Fruit fly (Drosophila melanogaster) whole organism, embryonic: Measurements from ENCODE around the gene Galphai.

Source experiments
- Blimp-1 ChIP-seq: fragments of 200-800 bp; sonication (Bioruptor generic); optimal IDR thresholded peaks from 3 replicates; lab custom pipeline; 2018; ENCODE audit warnings: missing biosample characterization, missing genetic modification characterization, mild to moderate bottlenecking, moderate library complexity, missing genetic modification reagents
- CG1024 ChIP-seq: fragments of 200-800 bp; sonication (Bioruptor generic); IDR thresholded peaks from 2 replicates; pipeline ENCODE4 v1.3.6; 2022; ENCODE audit warnings: missing biosample characterization, missing genetic modification characterization
- CG10267 ChIP-seq: fragments of 200-800 bp; sonication (Bioruptor generic); optimal IDR thresholded peaks from 2 replicates; lab custom pipeline; 2018; ENCODE audit warnings: missing biosample characterization, mild to moderate bottlenecking, missing genetic modification characterization, moderate library complexity
- CG10321 ChIP-seq: fragments of 200-800 bp; sonication (Bioruptor generic); IDR thresholded peaks from 2 replicates; pipeline ENCODE4 v1.3.6; 2022; ENCODE audit warnings: missing biosample characterization, missing genetic modification characterization
- CG10431 ChIP-seq: fragments of 200-800 bp; sonication (Bioruptor generic); optimal IDR thresholded peaks from 3 replicates; lab custom pipeline; 2018; ENCODE audit warnings: missing biosample characterization, mild to moderate bottlenecking, missing genetic modification characterization
- CG11093 ChIP-seq: fragments of 200-800 bp; sonication (Bioruptor generic); IDR thresholded peaks from 3 replicates; pipeline ENCODE4 v1.3.6; 2022; ENCODE audit warnings: missing biosample characterization, missing genetic modification characterization
- CG13424 ChIP-seq: fragments of 200-800 bp; sonication (Bioruptor generic); optimal IDR thresholded peaks from 2 replicates; lab custom pipeline; 2019; ENCODE audit warnings: missing biosample characterization, mild to moderate bottlenecking, missing genetic modification characterization, moderate library complexity
- CG14710 ChIP-seq: fragments of 200-800 bp; sonication (Bioruptor generic); optimal IDR thresholded peaks from 3 replicates; lab custom pipeline; 2019; ENCODE audit warnings: missing biosample characterization, mild to moderate bottlenecking, missing genetic modification characterization, moderate library complexity
- CG17829 ChIP-seq: fragments of 200-800 bp; optimal IDR thresholded peaks from 2 replicates; lab custom pipeline; 2019; ENCODE audit warnings: missing biosample characterization, mild to moderate bottlenecking, missing genetic modification characterization, moderate library complexity
- CG2712 ChIP-seq: fragments of 200-800 bp; optimal IDR thresholded peaks from 3 replicates; lab custom pipeline; 2019; ENCODE audit warnings: missing biosample characterization, mild to moderate bottlenecking, missing genetic modification characterization, moderate library complexity
- CG5245 ChIP-seq: fragments of 200-800 bp; sonication (Bioruptor generic); optimal IDR thresholded peaks from 3 replicates; lab custom pipeline; 2016; ENCODE audit warnings: missing biosample characterization, missing genetic modification characterization
- CG8281 ChIP-seq: fragments of 200-800 bp; sonication (Bioruptor generic); optimal IDR thresholded peaks from 2 replicates; lab custom pipeline; 2018; ENCODE audit warnings: missing biosample characterization, mild to moderate bottlenecking, missing genetic modification characterization, moderate library complexity
- CG9437 ChIP-seq: fragments of 200-800 bp; sonication (Bioruptor generic); optimal IDR thresholded peaks from 2 replicates; lab custom pipeline; 2018; ENCODE audit warnings: missing biosample characterization, mild to moderate bottlenecking, missing genetic modification characterization
- CTCF ChIP-seq: fragments of 200-800 bp; sonication (Bioruptor generic); optimal IDR thresholded peaks from 2 replicates; lab custom pipeline; 2017; ENCODE audit warnings: missing biosample characterization, mild to moderate bottlenecking, missing genetic modification characterization, moderate library complexity
- D19A ChIP-seq: fragments of 200-800 bp; optimal IDR thresholded peaks from 3 replicates; lab custom pipeline; 2019; ENCODE audit warnings: missing biosample characterization, mild to moderate bottlenecking, missing genetic modification characterization, moderate library complexity
- Deaf1 ChIP-seq: fragments of 200-800 bp; optimal IDR thresholded peaks from 3 replicates; lab custom pipeline; 2019; ENCODE audit warnings: missing biosample characterization, mild to moderate bottlenecking, missing genetic modification characterization, moderate library complexity
- Dip3 ChIP-seq: fragments of 200-800 bp; sonication (Bioruptor generic); optimal IDR thresholded peaks from 3 replicates; lab custom pipeline; 2016; ENCODE audit warnings: missing biosample characterization, missing genetic modification characterization
- Dp ChIP-seq: fragments of 200-800 bp; sonication (Bioruptor generic); optimal IDR thresholded peaks from 2 replicates; lab custom pipeline; 2018; ENCODE audit warnings: missing biosample characterization, mild to moderate bottlenecking, missing genetic modification characterization, moderate library complexity
- E2f1 ChIP-seq: fragments of 200-800 bp; sonication (Bioruptor generic); IDR thresholded peaks from 2 replicates; pipeline ENCODE4 v1.3.6; 2022; ENCODE audit warnings: missing biosample characterization, missing genetic modification characterization
- HLH4C ChIP-seq: fragments of 200-800 bp; sonication (Bioruptor generic); IDR thresholded peaks from 3 replicates; pipeline ENCODE4 v1.3.6; 2022; ENCODE audit warnings: missing biosample characterization, missing genetic modification characterization; ENCODE audit not compliant: partially characterized antibody
- HLHmδ ChIP-seq: fragments of 200-800 bp; sonication (Bioruptor generic); optimal IDR thresholded peaks from 2 replicates; lab custom pipeline; 2018; ENCODE audit warnings: missing biosample characterization, mild to moderate bottlenecking, missing genetic modification characterization, moderate library complexity
- Hey ChIP-seq: fragments of 200-800 bp; sonication (Bioruptor generic); optimal IDR thresholded peaks from 3 replicates; lab custom pipeline; 2018; ENCODE audit warnings: missing biosample characterization, mild to moderate bottlenecking, missing genetic modification characterization
- Hr51 ChIP-seq, 2 experiments: fragments of 200-800 bp; sonication (Bioruptor generic); optimal IDR thresholded peaks; 2 replicates in 1 of 2; 3 replicates in 1 of 2; lab custom pipeline; 2016 to 2018; ENCODE audit warnings: missing biosample characterization in 2 of 2, missing genetic modification characterization in 2 of 2, mild to moderate bottlenecking in 1 of 2, moderate library complexity in 1 of 2
- Kr ChIP-seq: fragments of 200-800 bp; sonication (Bioruptor generic); optimal IDR thresholded peaks from 2 replicates; lab custom pipeline; 2017; ENCODE audit warnings: missing biosample characterization, mild to moderate bottlenecking, missing genetic modification characterization
- NK7.1 ChIP-seq: fragments of 200-800 bp; sonication (Bioruptor generic); optimal IDR thresholded peaks from 3 replicates; lab custom pipeline; 2016; ENCODE audit warnings: missing biosample characterization, missing genetic modification characterization
- Oli ChIP-seq: fragments of 200-800 bp; sonication (Bioruptor generic); optimal IDR thresholded peaks from 2 replicates; lab custom pipeline; 2018; ENCODE audit warnings: missing biosample characterization, mild to moderate bottlenecking, missing genetic modification characterization, moderate library complexity
- Rx ChIP-seq: fragments of 200-800 bp; sonication (Bioruptor generic); IDR thresholded peaks from 2 replicates; pipeline ENCODE4 v1.3.6; 2022; ENCODE audit warnings: missing biosample characterization, missing genetic modification characterization
- Sox102F ChIP-seq: fragments of 200-800 bp; sonication (Bioruptor generic); optimal IDR thresholded peaks from 2 replicates; lab custom pipeline; 2018; ENCODE audit warnings: missing biosample characterization, mild to moderate bottlenecking, missing genetic modification characterization, moderate library complexity
- Sry-δ ChIP-seq: fragments of 200-800 bp; sonication (Bioruptor generic); optimal IDR thresholded peaks from 2 replicates; lab custom pipeline; 2016; ENCODE audit warnings: missing biosample characterization, missing genetic modification characterization
- TFAM ChIP-seq: fragments of 200-800 bp; sonication (Bioruptor generic); optimal IDR thresholded peaks from 2 replicates; lab custom pipeline; 2017; ENCODE audit warnings: missing biosample characterization, missing genetic modification characterization, inconsistent platforms
- Tbp ChIP-seq: fragments of >200 bp; optimal IDR thresholded peaks from 2 replicates; lab custom pipeline; 2018; ENCODE audit warnings: missing biosample characterization, missing genetic modification characterization
- YL-1 ChIP-seq: fragments of 200-800 bp; sonication (Bioruptor generic); optimal IDR thresholded peaks from 3 replicates; lab custom pipeline; 2017; ENCODE audit warnings: missing biosample characterization, mild to moderate bottlenecking, missing genetic modification characterization
- cato ChIP-seq: fragments of 200-800 bp; sonication (Bioruptor generic); optimal IDR thresholded peaks from 2 replicates; lab custom pipeline; 2016; ENCODE audit warnings: missing biosample characterization, missing genetic modification characterization, borderline replicate concordance
- crc ChIP-seq: fragments of 200-800 bp; sonication (Bioruptor generic); optimal IDR thresholded peaks from 2 replicates; lab custom pipeline; 2016; ENCODE audit warnings: missing biosample characterization, missing genetic modification characterization
- crol ChIP-seq: fragments of 200-800 bp; sonication (Bioruptor generic); IDR thresholded peaks from 2 replicates; pipeline ENCODE4 v1.3.6; 2022; ENCODE audit warnings: missing biosample characterization, missing genetic modification characterization
- cwo ChIP-seq: fragments of 200-800 bp; sonication (Bioruptor generic); optimal IDR thresholded peaks from 3 replicates; lab custom pipeline; 2017; ENCODE audit warnings: missing biosample characterization, missing genetic modification characterization, mild to moderate bottlenecking, moderate library complexity, missing genetic modification reagents
- dati ChIP-seq: fragments of 200-800 bp; sonication (Bioruptor generic); IDR thresholded peaks from 2 replicates; pipeline ENCODE4 v1.3.6; 2022; ENCODE audit warnings: missing biosample characterization, missing genetic modification characterization
- fd102C ChIP-seq: fragments of 200-800 bp; sonication (Bioruptor generic); optimal IDR thresholded peaks from 2 replicates; lab custom pipeline; 2018; ENCODE audit warnings: missing biosample characterization, mild to moderate bottlenecking, missing genetic modification characterization, moderate library complexity
- h ChIP-seq: fragments of >200 bp; optimal IDR thresholded peaks from 2 replicates; lab custom pipeline; 2017
- her ChIP-seq: fragments of 200-800 bp; sonication (Bioruptor generic); optimal IDR thresholded peaks from 2 replicates; lab custom pipeline; 2016; ENCODE audit warnings: missing biosample characterization, missing genetic modification characterization
- insv ChIP-seq, 2 experiments: fragments of 200-800 bp; sonication (Bioruptor generic); optimal IDR thresholded peaks; 3 replicates each; lab custom pipeline; 2016 to 2018; ENCODE audit warnings: missing biosample characterization in 2 of 2, missing genetic modification characterization in 2 of 2
- knrl ChIP-seq: fragments of 200-800 bp; sonication (Bioruptor generic); IDR thresholded peaks from 3 replicates; pipeline ENCODE4 v1.3.6; 2022; ENCODE audit warnings: missing biosample characterization, missing genetic modification characterization; ENCODE audit not compliant: partially characterized antibody
- lov ChIP-seq, 2 experiments: fragments of 200-800 bp in 1 of 2; fragments of >200 bp in 1 of 2; sonication (Bioruptor generic) in 1 of 2; IDR thresholded peaks in 1 of 2; optimal IDR thresholded peaks in 1 of 2; 2 replicates in 1 of 2; 3 replicates in 1 of 2; pipeline versions ENCODE4 v1.3.6 to Lab custom; 2017 to 2022; ENCODE audit warnings: missing biosample characterization in 1 of 2, missing genetic modification characterization in 1 of 2
- mirr ChIP-seq: fragments of 200-800 bp; sonication (Bioruptor generic); optimal IDR thresholded peaks from 3 replicates; lab custom pipeline; 2018; ENCODE audit warnings: missing biosample characterization, mild to moderate bottlenecking, missing genetic modification characterization
- sd ChIP-seq: fragments of 200-800 bp; sonication (Bioruptor generic); optimal IDR thresholded peaks from 3 replicates; lab custom pipeline; 2018; ENCODE audit warnings: missing biosample characterization, mild to moderate bottlenecking, missing genetic modification characterization, moderate library complexity
- sisA ChIP-seq: fragments of 200-800 bp; sonication (Bioruptor generic); IDR thresholded peaks from 2 replicates; pipeline ENCODE4 v1.3.6; 2022; ENCODE audit warnings: missing biosample characterization, missing genetic modification characterization
- stwl ChIP-seq: fragments of 200-800 bp; sonication (Bioruptor generic); optimal IDR thresholded peaks from 3 replicates; lab custom pipeline; 2018; ENCODE audit warnings: missing biosample characterization, mild to moderate bottlenecking, missing genetic modification characterization, moderate library complexity
- unpg ChIP-seq: fragments of 200-800 bp; sonication (Bioruptor generic); optimal IDR thresholded peaks from 3 replicates; lab custom pipeline; 2018; ENCODE audit warnings: missing biosample characterization, mild to moderate bottlenecking, missing genetic modification characterization, moderate library complexity
- yki ChIP-seq: fragments of >200 bp; optimal IDR thresholded peaks from 3 replicates; lab custom pipeline; 2018

Galphai gene

dm6 chr3L:6963792-6964487 lies 15.9 kb downstream of the Galphai start (continued):
- peak; percentile 80 for TF ChIP-seq Dip3 (GFP tag; lab: Kevin White, UChicago)
- peak; percentile 82 for TF ChIP-seq Blimp-1 (GFP tag; lab: Kevin White, UChicago)
- no peak for TF ChIP-seq Deaf1 (tag; lab: Kevin White, UChicago)
- TF ChIP-seq HLHmδ = no peak
- peak; percentile 82 for TF ChIP-seq CG17829 (tag; lab: Kevin White, UChicago)
- no peak for TF ChIP-seq knrl (GFP tag; lab: Robert Waterston, UW)
- TF ChIP-seq Oli = peak; percentile 84
- peak; percentile 74 for TF ChIP-seq E2f1 (GFP tag; lab: Robert Waterston, UW)
- TF ChIP-seq Tbp (GFP tag; lab: Kevin White, UChicago) = no peak
- peak; percentile 82 for TF ChIP-seq Sox102F (GFP tag; lab: Kevin White, UChicago)
- peak; percentile 2 for TF ChIP-seq YL-1
- no peak for TF ChIP-seq Rx (GFP tag; lab: Robert Waterston, UW)
- TF ChIP-seq unpg (GFP tag; lab: Kevin White, UChicago) = peak; percentile 91
- TF ChIP-seq CG9437 (GFP tag; lab: Kevin White, UChicago) = peak; percentile 79
- TF ChIP-seq her (GFP tag; lab: Kevin White, UChicago) = peak; percentile 67
- TF ChIP-seq CTCF (GFP tag; lab: Kevin White, UChicago) = no peak
- TF ChIP-seq CG5245 (GFP tag; lab: Kevin White, UChicago) = peak; percentile 64
- TF ChIP-seq mirr (GFP tag; lab: Kevin White, UChicago) = peak; percentile 16
- peak; percentile 64 for TF ChIP-seq cwo (GFP tag; lab: Kevin White, UChicago)
- TF ChIP-seq cato (GFP tag; lab: Kevin White, UChicago) = peak; percentile 66
- TF ChIP-seq Kr (GFP tag; lab: Kevin White, UChicago) = no peak
- TF ChIP-seq HLH4C (GFP tag; lab: Robert Waterston, UW) = no peak
- TF ChIP-seq NK7.1 (GFP tag; lab: Kevin White, UChicago) = peak; percentile 48
- TF ChIP-seq CG10321 (GFP tag; lab: Robert Waterston, UW) = no peak; the same call in 1 of the 2 replicates
- no peak for TF ChIP-seq fd102C (GFP tag; lab: Kevin White, UChicago)
- TF ChIP-seq CG11093 (GFP tag; lab: Robert Waterston, UW) = 0 out of 3 replicates have a peak, but pooled peaks have one; percentile 53
- TF ChIP-seq sisA (GFP tag; lab: Robert Waterston, UW) = peak; percentile 72
- no peak for TF ChIP-seq Hey (tag; lab: Kevin White, UChicago)
- TF ChIP-seq crc (GFP tag; lab: Kevin White, UChicago) = peak; percentile 75
- TF ChIP-seq CG10431 (GFP tag; lab: Kevin White, UChicago) = no peak
- TF ChIP-seq crol (GFP tag; lab: Robert Waterston, UW) = peak; percentile 88
- peak; percentile 52 to 87 for TF ChIP-seq Hr51 (GFP tag; optimal IDR thresholded peaks at IDR 0.05; lab: Kevin White, UChicago)
- peak; percentile 81 for TF ChIP-seq D19A
- TF ChIP-seq insv (GFP tag; optimal IDR thresholded peaks at IDR 0.05; lab: Kevin White, UChicago) = no peak
- TF ChIP-seq Sry-δ (GFP tag; lab: Kevin White, UChicago) = peak; percentile 32
- peak; percentile 83 for TF ChIP-seq CG13424 (tag; lab: Kevin White, UChicago)
- peak; percentile 24 for TF ChIP-seq sd
- TF ChIP-seq CG14710 (tag; lab: Kevin White, UChicago) = peak; percentile 80
- no peak for TF ChIP-seq yki (lab: Kevin White, UChicago)
- 0 out of 2 replicates have a peak, but pooled peaks have one; percentile 48 for TF ChIP-seq CG1024 (GFP tag; lab: Robert Waterston, UW)
- peak; percentile 40 for TF ChIP-seq CG8281
- no peak for TF ChIP-seq Dp (GFP tag; lab: Kevin White, UChicago)
- no peak for TF ChIP-seq h
- no peak for TF ChIP-seq lov (optimal IDR thresholded peaks at IDR 0.05; lab: Kevin White, UChicago)
- TF ChIP-seq lov (GFP tag; IDR thresholded peaks at IDR 0.05; lab: Robert Waterston, UW) = no peak
- peak; percentile 89 for TF ChIP-seq CG2712 (tag; lab: Kevin White, UChicago)
- peak; percentile 44; the same call in 1 of the 2 replicates for TF ChIP-seq dati (GFP tag; lab: Robert Waterston, UW)
- TF ChIP-seq stwl (tag; lab: Kevin White, UChicago) = no peak
- TF ChIP-seq TFAM = peak; percentile 40
- peak; percentile 75 for TF ChIP-seq CG10267 (tag; lab: Kevin White, UChicago)
